Fruit fly (Drosophila melanogaster) whole organism, embryonic: ENCODE measurements around the gene Ir7g.

ENCODE experiments used
- Adf1 ChIP-seq: fragments of 200-800 bp; sonication (Bioruptor generic); IDR thresholded peaks from 2 replicates; pipeline ENCODE4 v1.3.6; 2022; ENCODE audit warnings: missing biosample characterization, missing genetic modification characterization
- Atf-2 ChIP-seq: fragments of 200-800 bp; sonication (Bioruptor generic); optimal IDR thresholded peaks from 2 replicates; lab custom pipeline; 2016; ENCODE audit warnings: missing biosample characterization, missing genetic modification characterization
- B-H2 ChIP-seq: fragments of 200-800 bp; sonication (Bioruptor generic); optimal IDR thresholded peaks from 2 replicates; lab custom pipeline; 2018; ENCODE audit warnings: missing biosample characterization, mild to moderate bottlenecking, missing genetic modification characterization
- Bgb ChIP-seq: fragments of 200-800 bp; sonication (Bioruptor generic); IDR thresholded peaks from 2 replicates; pipeline ENCODE4 v1.3.6; 2022; ENCODE audit warnings: missing biosample characterization, missing genetic modification characterization; ENCODE audit not compliant: partially characterized antibody
- CG10543 ChIP-seq: fragments of 200-800 bp; sonication (Bioruptor generic); optimal IDR thresholded peaks from 3 replicates; lab custom pipeline; 2017; ENCODE audit warnings: missing biosample characterization, mild to moderate bottlenecking, missing genetic modification characterization, moderate library complexity
- CG11456 ChIP-seq: fragments of 200-800 bp; sonication (Bioruptor generic); IDR thresholded peaks from 3 replicates; pipeline ENCODE4 v1.3.6; 2022; ENCODE audit warnings: missing biosample characterization, missing genetic modification characterization
- CG12391 ChIP-seq: fragments of 200-800 bp; sonication (Bioruptor generic); optimal IDR thresholded peaks from 3 replicates; lab custom pipeline; 2018; ENCODE audit warnings: missing biosample characterization, mild to moderate bottlenecking, missing genetic modification characterization, moderate library complexity
- CG12659 ChIP-seq: fragments of 200-800 bp; sonication (Bioruptor generic); optimal IDR thresholded peaks from 3 replicates; lab custom pipeline; 2017; ENCODE audit warnings: mild to moderate bottlenecking, missing biosample characterization, missing genetic modification reagents, missing genetic modification characterization
- CG13287 ChIP-seq: fragments of 200-800 bp; sonication (Bioruptor generic); IDR thresholded peaks from 2 replicates; pipeline ENCODE4 v1.3.6; 2022; ENCODE audit warnings: missing biosample characterization, missing genetic modification characterization; ENCODE audit not compliant: partially characterized antibody
- CG13775 ChIP-seq: fragments of 200-800 bp; sonication (Bioruptor generic); optimal IDR thresholded peaks from 3 replicates; lab custom pipeline; 2017; ENCODE audit warnings: missing biosample characterization, mild to moderate bottlenecking, missing genetic modification characterization
- CG1529 ChIP-seq: fragments of 200-800 bp; sonication (Bioruptor generic); optimal IDR thresholded peaks from 3 replicates; lab custom pipeline; 2018; ENCODE audit warnings: missing biosample characterization, missing genetic modification characterization
- CG16863 ChIP-seq: fragments of 200-800 bp; sonication (Bioruptor generic); optimal IDR thresholded peaks from 3 replicates; lab custom pipeline; 2016; ENCODE audit warnings: missing biosample characterization, missing genetic modification characterization
- CG17568 ChIP-seq: fragments of 200-800 bp; sonication (Bioruptor generic); optimal IDR thresholded peaks from 2 replicates; lab custom pipeline; 2018; ENCODE audit warnings: missing biosample characterization, mild to moderate bottlenecking, missing genetic modification characterization, moderate library complexity
- CG18262 ChIP-seq: fragments of 200-800 bp; optimal IDR thresholded peaks from 3 replicates; lab custom pipeline; 2019; ENCODE audit warnings: missing biosample characterization, mild to moderate bottlenecking, missing genetic modification characterization, moderate library complexity
- CG2712 ChIP-seq: fragments of 200-800 bp; optimal IDR thresholded peaks from 3 replicates; lab custom pipeline; 2019; ENCODE audit warnings: missing biosample characterization, mild to moderate bottlenecking, missing genetic modification characterization, moderate library complexity
- CG2889 ChIP-seq: fragments of 200-800 bp; sonication (Bioruptor generic); IDR thresholded peaks from 3 replicates; pipeline ENCODE4 v1.3.6; 2022; ENCODE audit warnings: missing biosample characterization, missing genetic modification characterization
- CG32767 ChIP-seq: fragments of 200-800 bp; sonication (Bioruptor generic); IDR thresholded peaks from 2 replicates; pipeline ENCODE4 v1.3.6; 2022; ENCODE audit warnings: missing biosample characterization, missing genetic modification characterization
- CG4617 ChIP-seq: fragments of 200-800 bp; sonication (Bioruptor generic); optimal IDR thresholded peaks from 3 replicates; lab custom pipeline; 2016; ENCODE audit warnings: missing biosample characterization, missing genetic modification characterization, borderline replicate concordance
- CG4730 ChIP-seq: fragments of 200-800 bp; sonication (Bioruptor generic); IDR thresholded peaks from 2 replicates; pipeline ENCODE4 v1.3.6; 2022; ENCODE audit warnings: missing biosample characterization, missing genetic modification characterization
- CG7556 ChIP-seq: fragments of 200-800 bp; sonication (Bioruptor generic); optimal IDR thresholded peaks from 2 replicates; lab custom pipeline; 2017; ENCODE audit warnings: missing biosample characterization, mild to moderate bottlenecking, missing genetic modification characterization
- CG8388 ChIP-seq: fragments of 200-800 bp; sonication (Bioruptor generic); optimal IDR thresholded peaks from 2 replicates; lab custom pipeline; 2019; ENCODE audit warnings: missing biosample characterization, mild to moderate bottlenecking, missing genetic modification characterization, moderate library complexity
- CG9932 ChIP-seq: fragments of 200-800 bp; sonication (Bioruptor generic); IDR thresholded peaks from 2 replicates; pipeline ENCODE4 v1.3.6; 2022; ENCODE audit warnings: missing biosample characterization, missing genetic modification characterization
- CHES-1-like ChIP-seq: fragments of 200-800 bp; sonication (Bioruptor generic); optimal IDR thresholded peaks from 2 replicates; lab custom pipeline; 2016; ENCODE audit warnings: missing biosample characterization, missing genetic modification characterization
- E2f1 ChIP-seq: fragments of 200-800 bp; sonication (Bioruptor generic); IDR thresholded peaks from 2 replicates; pipeline ENCODE4 v1.3.6; 2022; ENCODE audit warnings: missing biosample characterization, missing genetic modification characterization
- Fer1 ChIP-seq: fragments of 200-800 bp; sonication (Bioruptor generic); optimal IDR thresholded peaks from 2 replicates; lab custom pipeline; 2017; ENCODE audit warnings: missing biosample characterization, mild to moderate bottlenecking, missing genetic modification characterization
- Myb ChIP-seq: fragments of 200-800 bp; sonication (Bioruptor generic); optimal IDR thresholded peaks from 2 replicates; lab custom pipeline; 2016; ENCODE audit warnings: missing biosample characterization, missing genetic modification characterization
- Nf-YA ChIP-seq: fragments of 200-800 bp; sonication (Bioruptor generic); IDR thresholded peaks from 2 replicates; pipeline ENCODE4 v1.3.6; 2022; ENCODE audit warnings: missing biosample characterization, missing genetic modification characterization
- Sry-δ ChIP-seq: fragments of 200-800 bp; sonication (Bioruptor generic); optimal IDR thresholded peaks from 2 replicates; lab custom pipeline; 2016; ENCODE audit warnings: missing biosample characterization, missing genetic modification characterization
- Vsx1 ChIP-seq: fragments of 200-800 bp; sonication (Bioruptor generic); optimal IDR thresholded peaks from 2 replicates; lab custom pipeline; 2017; ENCODE audit warnings: missing biosample characterization, mild to moderate bottlenecking, missing genetic modification characterization, missing genetic modification reagents
- bbx ChIP-seq: fragments of 200-800 bp; sonication (Bioruptor generic); IDR thresholded peaks from 2 replicates; pipeline ENCODE4 v1.3.6; 2022; ENCODE audit warnings: missing biosample characterization, missing genetic modification characterization; ENCODE audit not compliant: partially characterized antibody
- btn ChIP-seq: fragments of 200-800 bp; sonication (Bioruptor generic); optimal IDR thresholded peaks from 2 replicates; lab custom pipeline; 2016; ENCODE audit warnings: missing biosample characterization, missing genetic modification characterization
- crol ChIP-seq: fragments of 200-800 bp; sonication (Bioruptor generic); IDR thresholded peaks from 2 replicates; pipeline ENCODE4 v1.3.6; 2022; ENCODE audit warnings: missing biosample characterization, missing genetic modification characterization
- da ChIP-seq: fragments of 200-800 bp; sonication (Bioruptor generic); optimal IDR thresholded peaks from 2 replicates; lab custom pipeline; 2016; ENCODE audit warnings: missing biosample characterization, missing genetic modification characterization
- dan ChIP-seq: fragments of 200-800 bp; sonication (Bioruptor generic); IDR thresholded peaks from 2 replicates; pipeline ENCODE4 v1.3.6; 2022; ENCODE audit warnings: missing biosample characterization, missing genetic modification characterization
- dysf ChIP-seq: fragments of 200-800 bp; sonication (Bioruptor generic); IDR thresholded peaks from 3 replicates; pipeline ENCODE4 v1.3.6; 2022; ENCODE audit warnings: missing biosample characterization, missing genetic modification characterization
- esg ChIP-seq: fragments of 200-800 bp; sonication (Bioruptor generic); conservative IDR thresholded peaks from 2 replicates; pipeline ENCODE4 v1.3.6; 2022; ENCODE audit warnings: missing biosample characterization, missing genetic modification characterization
- eyg ChIP-seq: fragments of 200-800 bp; sonication (Bioruptor generic); optimal IDR thresholded peaks from 3 replicates; lab custom pipeline; 2016; ENCODE audit warnings: missing biosample characterization, missing genetic modification characterization
- fu2 ChIP-seq: fragments of 200-800 bp; sonication (Bioruptor generic); optimal IDR thresholded peaks from 2 replicates; lab custom pipeline; 2016; ENCODE audit warnings: missing biosample characterization, missing genetic modification characterization
- ind ChIP-seq: fragments of 200-800 bp; sonication (Bioruptor generic); optimal IDR thresholded peaks from 3 replicates; lab custom pipeline; 2016; ENCODE audit warnings: missing biosample characterization, missing genetic modification characterization
- lola ChIP-seq, 3 experiments: fragments of >200 bp in 2 of 3; fragments of 200-800 bp in 1 of 3; sonication (Bioruptor generic) in 1 of 3; optimal IDR thresholded peaks; 2 replicates each; lab custom pipeline; 2017 to 2019; ENCODE audit warnings: missing biosample characterization in 3 of 3, missing genetic modification characterization in 3 of 3, mild to moderate bottlenecking in 1 of 3, moderate library complexity in 1 of 3
- lov ChIP-seq, 2 experiments: fragments of 200-800 bp in 1 of 2; fragments of >200 bp in 1 of 2; sonication (Bioruptor generic) in 1 of 2; IDR thresholded peaks in 1 of 2; optimal IDR thresholded peaks in 1 of 2; 2 replicates in 1 of 2; 3 replicates in 1 of 2; pipeline versions ENCODE4 v1.3.6 to Lab custom; 2017 to 2022; ENCODE audit warnings: missing biosample characterization in 1 of 2, missing genetic modification characterization in 1 of 2
- maf-S ChIP-seq: fragments of 200-800 bp; sonication (Bioruptor generic); optimal IDR thresholded peaks from 2 replicates; lab custom pipeline; 2016; ENCODE audit warnings: missing biosample characterization, missing genetic modification characterization
- pho ChIP-seq: fragments of 200-800 bp; sonication (Bioruptor generic); optimal IDR thresholded peaks from 2 replicates; lab custom pipeline; 2016; ENCODE audit warnings: missing biosample characterization, missing genetic modification characterization
- pita ChIP-seq: fragments of 200-800 bp; sonication (Bioruptor generic); optimal IDR thresholded peaks from 2 replicates; lab custom pipeline; 2017; ENCODE audit warnings: missing biosample characterization, mild to moderate bottlenecking, missing genetic modification characterization
- pnt ChIP-seq: fragments of 200-800 bp; sonication (Bioruptor generic); optimal IDR thresholded peaks from 3 replicates; lab custom pipeline; 2016; ENCODE audit warnings: missing biosample characterization, missing genetic modification characterization
- salm ChIP-seq: fragments of 200-800 bp; sonication (Bioruptor generic); optimal IDR thresholded peaks from 2 replicates; lab custom pipeline; 2018; ENCODE audit warnings: missing biosample characterization, mild to moderate bottlenecking, missing genetic modification characterization
- so ChIP-seq: fragments of 200-800 bp; sonication (Bioruptor generic); IDR thresholded peaks from 3 replicates; pipeline ENCODE4 v1.3.6; 2022; ENCODE audit warnings: missing biosample characterization, missing genetic modification characterization
- tgo ChIP-seq: fragments of 200-800 bp; sonication (Bioruptor generic); IDR thresholded peaks from 3 replicates; pipeline ENCODE4 v1.3.6; 2022; ENCODE audit warnings: missing biosample characterization, missing genetic modification characterization
- tio ChIP-seq: fragments of 200-800 bp; sonication (Bioruptor generic); optimal IDR thresholded peaks from 2 replicates; lab custom pipeline; 2017; ENCODE audit warnings: missing biosample characterization, missing genetic modification characterization, inconsistent platforms
- vnd ChIP-seq: fragments of 200-800 bp; sonication (Bioruptor generic); IDR thresholded peaks from 3 replicates; pipeline ENCODE4 v1.3.6; 2022; ENCODE audit warnings: missing biosample characterization, missing genetic modification characterization; ENCODE audit not compliant: partially characterized antibody
- wor ChIP-seq: fragments of 200-800 bp; sonication (Bioruptor generic); IDR thresholded peaks from 2 replicates; pipeline ENCODE4 v1.3.6; 2022; ENCODE audit warnings: missing biosample characterization, missing genetic modification characterization

Gene Ir7g

DNA sequence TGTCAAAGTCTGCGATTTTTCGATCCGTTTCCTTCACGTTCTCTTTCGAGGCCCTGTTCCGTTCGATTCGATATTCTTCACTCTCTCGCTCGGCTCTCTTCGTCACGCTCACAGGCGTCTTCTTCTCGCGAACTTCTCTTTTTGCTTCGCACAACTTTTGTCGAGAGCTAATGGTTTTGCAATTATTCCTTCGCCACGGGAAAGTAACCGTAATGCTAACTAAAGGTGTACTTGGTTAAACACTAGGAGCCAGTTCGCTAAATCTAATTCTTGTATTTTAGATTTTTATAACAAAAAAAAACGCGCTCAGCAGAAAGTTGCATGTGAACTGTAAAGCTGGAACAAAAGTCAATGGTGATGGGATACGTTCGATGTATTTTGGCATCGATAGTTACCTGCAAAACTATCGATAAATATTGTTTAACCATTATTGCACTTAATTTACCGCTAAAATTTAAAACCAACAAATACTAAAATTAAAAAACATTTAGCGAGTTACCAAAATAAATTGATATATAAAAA is 46.6 kb downstream of the Ir7g start, which contains the start of gene mahe (continued):
- TF ChIP-seq CG9932 (GFP tag; lab: Robert Waterston, UW) (no peak), CG16863 (GFP tag; lab: Kevin White, UChicago) (no peak), Fer1 (GFP tag; lab: Kevin White, UChicago) (no peak), CG2712 (tag; lab: Kevin White, UChicago) (no peak), Myb (GFP tag; lab: Kevin White, UChicago) (peak; percentile 10), vnd (GFP tag; lab: Robert Waterston, UW) (peak; percentile 69; the same call in 2 of the 3 replicates), CG32767 (GFP tag; lab: Robert Waterston, UW) (no peak), pita (GFP tag; lab: Kevin White, UChicago) (no peak), tio (GFP tag; lab: Kevin White, UChicago) (no peak), B-H2 (no peak), CG13775 (GFP tag; lab: Kevin White, UChicago) (no peak), Adf1 (GFP tag; lab: Robert Waterston, UW) (no peak), esg (no peak), CG11456 (GFP tag; lab: Robert Waterston, UW) (no peak), Sry-δ (peak; percentile 89), lola (GFP tag; optimal IDR thresholded peaks at IDR 0.05; lab: Kevin White, UChicago) (no peak), pnt (GFP tag; lab: Kevin White, UChicago) (no peak), fu2 (GFP tag; lab: Kevin White, UChicago) (no peak), salm (tag; lab: Kevin White, UChicago) (no peak), ind (GFP tag; lab: Kevin White, UChicago) (no peak), Bgb (GFP tag; lab: Robert Waterston, UW) (peak; percentile 89), CG4617 (peak; percentile 13), CHES-1-like (GFP tag; lab: Kevin White, UChicago) (no peak), Vsx1 (GFP tag; lab: Kevin White, UChicago) (no peak), CG12391 (tag; lab: Kevin White, UChicago) (peak; percentile 11), bbx (GFP tag; lab: Robert Waterston, UW) (peak; percentile 94), Atf-2 (no peak), maf-S (GFP tag; lab: Kevin White, UChicago) (no peak), CG7556 (no peak), CG18262 (tag; lab: Kevin White, UChicago) (no peak), so (GFP tag; lab: Robert Waterston, UW) (no peak), tgo (GFP tag; lab: Robert Waterston, UW) (no peak), CG1529 (GFP tag; lab: Kevin White, UChicago) (no peak), btn (GFP tag; lab: Kevin White, UChicago) (no peak), E2f1 (GFP tag; lab: Robert Waterston, UW) (no peak), CG12659 (GFP tag; lab: Kevin White, UChicago) (peak; percentile 49), lov (optimal IDR thresholded peaks at IDR 0.05; lab: Kevin White, UChicago) (no peak), lov (GFP tag; IDR thresholded peaks at IDR 0.05; lab: Robert Waterston, UW) (no peak), CG8388 (GFP tag; lab: Kevin White, UChicago) (no peak), wor (GFP tag; lab: Robert Waterston, UW) (no peak), eyg (no peak), dysf (GFP tag; lab: Robert Waterston, UW) (no peak), CG17568 (GFP tag; lab: Kevin White, UChicago) (peak; percentile 46), CG4730 (GFP tag; lab: Robert Waterston, UW) (no peak), dan (GFP tag; lab: Robert Waterston, UW) (no peak), CG13287 (GFP tag; lab: Robert Waterston, UW) (peak; percentile 92), crol (GFP tag; lab: Robert Waterston, UW) (no peak), CG10543 (GFP tag; lab: Kevin White, UChicago) (no peak), pho (GFP tag; lab: Kevin White, UChicago) (no peak), da (no peak), CG2889 (GFP tag; lab: Robert Waterston, UW) (no peak), Nf-YA (GFP tag; lab: Robert Waterston, UW) (no peak)
